Worm (Caenorhabditis elegans): ENCODE measurements around the gene timm-17B.1.

timm-17B.1 gene

DNA sequence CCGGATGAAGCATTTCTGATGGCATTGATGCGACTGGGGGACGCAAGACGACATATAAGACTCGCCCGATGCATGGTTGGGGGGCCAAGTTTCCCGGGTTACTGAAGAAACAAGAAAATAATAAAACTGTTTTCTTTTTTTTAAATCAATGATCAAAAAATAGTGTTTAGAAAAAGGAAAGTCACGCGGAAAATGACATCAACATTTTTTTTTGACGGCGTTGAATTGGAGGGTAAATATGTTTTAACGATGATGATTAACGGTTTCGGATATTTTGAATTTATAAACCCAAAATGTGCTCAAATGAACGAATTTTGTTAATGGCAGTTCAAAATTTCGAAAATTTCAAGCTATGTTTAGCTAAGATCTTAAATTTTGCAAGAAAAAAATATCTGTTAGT, 41.4 kb downstream of the timm-17B.1 start, which contains the start of gene ogdh-1:
ogdh-1 (minus strand) TSS at position 101 of the 400 bp plus-strand sequence.
- no peak for TF ChIP-seq dpl-1 (GFP tag; optimal IDR thresholded peaks at IDR 0.05)
- TF ChIP-seq grh-1 (GFP tag; IDR thresholded peaks at IDR 0.05): no peak
- TF ChIP-seq nhr-19 (GFP tag; conservative IDR thresholded peaks at IDR 0.05): no peak
- TF ChIP-seq ama-1 (optimal IDR thresholded peaks at IDR 0.05): no peak
- no peak for TF ChIP-seq nhr-11 (tag; optimal IDR thresholded peaks at IDR 0.05)
- no peak for TF ChIP-seq ceh-63 (GFP tag; optimal IDR thresholded peaks at IDR 0.05)
- TF ChIP-seq ces-1 (GFP tag; optimal IDR thresholded peaks at IDR 0.05): no peak
- no peak for TF ChIP-seq ets-5 (GFP tag; IDR thresholded peaks at IDR 0.05)
- no peak for TF ChIP-seq aly-2 (tag; optimal IDR thresholded peaks at IDR 0.05)
- TF ChIP-seq unc-98 (GFP tag; IDR thresholded peaks at IDR 0.05): no peak
- TF ChIP-seq lsy-2 (tag; optimal IDR thresholded peaks at IDR 0.05): no peak
- TF ChIP-seq nhr-77 (tag; optimal IDR thresholded peaks at IDR 0.05): no peak
- no peak for TF ChIP-seq ztf-11 (tag; optimal IDR thresholded peaks at IDR 0.05)
- no peak for TF ChIP-seq tlp-1 (tag; optimal IDR thresholded peaks at IDR 0.05)
